Fruit fly (Drosophila melanogaster): Measurements from ENCODE around the gene PolrMT.

Gene PolrMT

dm6 chr2L:1142730-1143281 is 34.6 kb upstream of the PolrMT start, which contains the start of gene MFS3 (continued):
- peak; percentile 74 for TF ChIP-seq sd (tag; optimal IDR thresholded peaks at IDR 0.05)
- TF ChIP-seq Abd-B (GFP tag; optimal IDR thresholded peaks at IDR 0.05): peak; percentile 27
- peak; percentile 66 for TF ChIP-seq pita (GFP tag; optimal IDR thresholded peaks at IDR 0.05)
- TF ChIP-seq scrt (GFP tag; optimal IDR thresholded peaks at IDR 0.05): peak; percentile 13
- TF ChIP-seq phol (tag; optimal IDR thresholded peaks at IDR 0.05): no peak
- TF ChIP-seq nmo (GFP tag; optimal IDR thresholded peaks at IDR 0.05): peak; percentile 7

DNA sequence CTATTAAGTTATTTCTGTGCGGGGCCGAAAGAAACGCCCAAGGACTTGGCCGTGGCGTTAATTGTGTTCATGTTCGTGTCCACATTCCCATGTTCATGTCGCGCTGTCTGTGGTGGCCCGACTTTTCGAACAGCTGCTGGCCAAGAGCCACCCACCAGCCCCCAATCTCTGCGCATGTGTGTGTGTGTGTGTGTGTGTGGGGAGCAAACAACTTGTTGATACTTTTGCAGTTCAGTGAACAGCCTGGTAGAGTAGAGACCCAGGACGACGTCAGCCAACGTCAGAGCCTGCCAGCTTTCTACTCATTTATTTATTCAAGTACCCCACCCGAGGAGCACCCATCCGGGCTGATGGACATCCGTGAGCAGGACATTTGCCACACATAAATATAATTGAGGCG is 28.8 kb upstream of the PolrMT start:
- TF ChIP-seq NC2β (GFP tag; optimal IDR thresholded peaks at IDR 0.05) (no peak), abd-A (tag; optimal IDR thresholded peaks at IDR 0.05) (peak; percentile 1), kay (GFP tag; optimal IDR thresholded peaks at IDR 0.05) (no peak), CG42726 (GFP tag; IDR thresholded peaks at IDR 0.05; ENCODE audit: partially characterized antibody) (no peak), Sry-β (GFP tag; optimal IDR thresholded peaks at IDR 0.05) (no peak), br (optimal IDR thresholded peaks at IDR 0.05) (no peak), odd (GFP tag; optimal IDR thresholded peaks at IDR 0.05) (no peak), bigmax (GFP tag; optimal IDR thresholded peaks at IDR 0.05) (no peak), CG2202 (tag; optimal IDR thresholded peaks at IDR 0.05) (no peak), CG11504 (tag; optimal IDR thresholded peaks at IDR 0.05) (no peak), CG17359 (tag; optimal IDR thresholded peaks at IDR 0.05) (no peak), twi (tag; optimal IDR thresholded peaks at IDR 0.05) (no peak), Med (GFP tag) (peak; percentile 11), scrt (GFP tag; optimal IDR thresholded peaks at IDR 0.05) (peak; percentile 93), Atf3 (GFP tag; optimal IDR thresholded peaks at IDR 0.05) (no peak), CG30020 (tag; optimal IDR thresholded peaks at IDR 0.05) (no peak), CG2712 (tag; optimal IDR thresholded peaks at IDR 0.05) (no peak), CG18476 (GFP tag; optimal IDR thresholded peaks at IDR 0.05) (no peak), CG11723 (GFP tag; optimal IDR thresholded peaks at IDR 0.05) (no peak), CG17802 (tag; optimal IDR thresholded peaks at IDR 0.05) (no peak), D19B (GFP tag; optimal IDR thresholded peaks at IDR 0.05) (no peak), Nf-YA (GFP tag; IDR thresholded peaks at IDR 0.05) (no peak)

dm6 chr2L:1135495-1135894 is 27.3 kb upstream of the PolrMT start:
- TF ChIP-seq row (GFP tag; IDR thresholded peaks at IDR 0.05) (0 out of 3 replicates have a peak, but pooled peaks have one; percentile 33), gem (tag; optimal IDR thresholded peaks at IDR 0.05) (peak; percentile 65), az2 (GFP tag; optimal IDR thresholded peaks at IDR 0.05) (peak; percentile 8), CG3847 (GFP tag; IDR thresholded peaks at IDR 0.05) (no peak), prd (optimal IDR thresholded peaks at IDR 0.05) (no peak), prd (GFP tag; IDR thresholded peaks at IDR 0.05) (0 out of 3 replicates have a peak, but pooled peaks have one; percentile 10), CG13775 (GFP tag; optimal IDR thresholded peaks at IDR 0.05) (peak; percentile 16), dmrt99B (tag; optimal IDR thresholded peaks at IDR 0.05) (peak; percentile 17), CG31441 (GFP tag; IDR thresholded peaks at IDR 0.05) (0 out of 2 replicates have a peak, but pooled peaks have one; percentile 30), Stat92E (GFP tag; optimal IDR thresholded peaks at IDR 0.05) (no peak), CG13624 (GFP tag; optimal IDR thresholded peaks at IDR 0.05) (no peak), CG10147 (GFP tag; optimal IDR thresholded peaks at IDR 0.05) (peak; percentile 31), her (GFP tag; optimal IDR thresholded peaks at IDR 0.05) (no peak), jing (GFP tag; optimal IDR thresholded peaks at IDR 0.05) (no peak), CG7839 (tag; optimal IDR thresholded peaks at IDR 0.05) (peak; percentile 19), CG2202 (tag; optimal IDR thresholded peaks at IDR 0.05) (no peak), CG6272 (GFP tag; IDR thresholded peaks at IDR 0.05) (no peak), nerfin-2 (GFP tag; IDR thresholded peaks at IDR 0.05; ENCODE audit: partially characterized antibody) (no peak), Dp (GFP tag; optimal IDR thresholded peaks at IDR 0.05) (no peak), CG12659 (GFP tag; optimal IDR thresholded peaks at IDR 0.05) (peak; percentile 16), Deaf1 (tag; optimal IDR thresholded peaks at IDR 0.05) (peak; percentile 11), CG12769 (tag; optimal IDR thresholded peaks at IDR 0.05) (no peak)
